Worm (Caenorhabditis elegans) whole organism, midembryonic: ENCODE data around the gene tra-1.

Experiments
- T22C8.4 ChIP-seq: fragments of 200-800 bp; sonication (Bioruptor generic); IDR thresholded peaks from 2 replicates; pipeline ENCODE4 v1.3.6; 2022; ENCODE audit warnings: missing genetic modification characterization, missing compliant biosample characterization
- cog-1 ChIP-seq: sonication (generic microtip); optimal IDR thresholded peaks from 2 replicates; lab custom pipeline; 2016; ENCODE audit warnings: missing genetic modification characterization, missing compliant biosample characterization
- flt-1 ChIP-seq: fragments of 200-800 bp; sonication (Bioruptor generic); IDR thresholded peaks from 2 replicates; pipeline ENCODE4 v1.3.6; 2022; ENCODE audit warnings: missing genetic modification characterization, missing compliant biosample characterization
- ref-1 ChIP-seq: fragments of 200-800 bp; sonication (Bioruptor generic); conservative IDR thresholded peaks from 2 replicates; pipeline ENCODE4 v1.3.6; 2022; ENCODE audit warnings: missing genetic modification reagents, missing genetic modification characterization, missing compliant biosample characterization
- tab-1 ChIP-seq: fragments of 200-800 bp; sonication (Bioruptor generic); IDR thresholded peaks from 2 replicates; pipeline ENCODE4 v1.3.6; 2022; ENCODE audit warnings: missing genetic modification characterization, missing compliant biosample characterization
- ztf-29 ChIP-seq: fragments of 200-800 bp; sonication (Bioruptor generic); IDR thresholded peaks from 2 replicates; pipeline ENCODE4 v1.3.6; 2022; ENCODE audit warnings: missing genetic modification reagents, missing genetic modification characterization, missing compliant biosample characterization

DNA sequence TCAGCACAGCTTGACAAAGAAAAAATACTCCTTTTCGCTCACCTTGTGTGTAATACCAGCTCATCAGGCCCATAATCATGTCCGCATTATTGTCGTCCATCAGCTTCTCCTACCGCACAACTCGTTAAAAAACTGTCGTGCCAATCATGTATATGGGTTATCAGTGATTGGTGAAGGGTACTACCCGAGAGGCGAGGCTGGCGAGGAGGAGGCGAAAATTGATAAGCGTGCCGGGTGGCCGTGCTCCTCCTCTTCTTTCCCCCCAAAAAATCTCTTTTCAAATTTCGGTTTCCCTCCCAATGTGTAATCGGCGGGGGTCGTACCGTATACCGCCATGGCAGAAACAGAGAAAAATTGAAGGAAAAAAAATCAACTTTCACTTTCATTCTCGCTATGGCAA lies 6.9 kb downstream of the tra-1 start:
- TF ChIP-seq T22C8.4 (GFP tag; lab: Robert Waterston, UW), result no peak
- TF ChIP-seq tab-1 (GFP tag; lab: Robert Waterston, UW), result no peak
- no peak for TF ChIP-seq flt-1 (GFP tag; lab: Robert Waterston, UW)
- no peak for TF ChIP-seq ztf-29 (GFP tag; lab: Robert Waterston, UW)
- TF ChIP-seq cog-1 (tag; lab: Kevin White, UChicago), result no peak
- TF ChIP-seq ref-1, result no peak
